Worm (Caenorhabditis elegans) whole organism, early embryonic: Measurements from ENCODE around the gene eri-5.

Experiments used
- B0310.2 ChIP-seq: sonication (generic microtip); optimal IDR thresholded peaks from 2 replicates; lab custom pipeline; 2016; ENCODE audit warnings: mild to moderate bottlenecking, missing genetic modification characterization, missing compliant biosample characterization
- F13C5.2 ChIP-seq: sonication (generic microtip); optimal IDR thresholded peaks from 2 replicates; lab custom pipeline; 2017; ENCODE audit warnings: mild to moderate bottlenecking, missing genetic modification characterization, inconsistent platforms, missing compliant biosample characterization
- aly-1 ChIP-seq: sonication (generic microtip); optimal IDR thresholded peaks from 2 replicates; lab custom pipeline; 2016; ENCODE audit warnings: missing genetic modification characterization, missing compliant biosample characterization
- ama-1 ChIP-seq: fragments of 150-350 bp; optimal IDR thresholded peaks from 2 replicates; lab custom pipeline; 2014
- ceh-13 ChIP-seq: fragments of 200-800 bp; sonication (Bioruptor generic); optimal IDR thresholded peaks from 2 replicates; lab custom pipeline; 2018; ENCODE audit warnings: mild to moderate bottlenecking, missing genetic modification characterization, missing compliant biosample characterization
- ceh-36 ChIP-seq: sonication (generic microtip); optimal IDR thresholded peaks from 2 replicates; lab custom pipeline; 2016; ENCODE audit warnings: missing genetic modification characterization, inconsistent platforms, missing compliant biosample characterization
- ets-7 ChIP-seq: sonication (generic microtip); optimal IDR thresholded peaks from 2 replicates; lab custom pipeline; 2016; ENCODE audit warnings: missing genotype, missing genetic modification characterization, missing compliant biosample characterization
- flt-1 ChIP-seq: fragments of 200-800 bp; sonication (Bioruptor generic); IDR thresholded peaks from 2 replicates; pipeline ENCODE4 v1.3.6; 2022; ENCODE audit warnings: missing genetic modification characterization, missing compliant biosample characterization
- hmbx-1 ChIP-seq: sonication (generic microtip); optimal IDR thresholded peaks from 2 replicates; lab custom pipeline; 2016; ENCODE audit warnings: mild to moderate bottlenecking, missing genetic modification characterization, missing compliant biosample characterization
- hmg-4 ChIP-seq: fragments of 200-800 bp; sonication (Bioruptor generic); optimal IDR thresholded peaks from 2 replicates; lab custom pipeline; 2018; ENCODE audit warnings: mild to moderate bottlenecking, missing genetic modification characterization, missing compliant biosample characterization
- hnd-1 ChIP-seq: sonication (generic microtip); optimal IDR thresholded peaks from 2 replicates; lab custom pipeline; 2016; ENCODE audit warnings: missing genetic modification characterization, missing compliant biosample characterization
- pes-1 ChIP-seq: fragments of 200-800 bp; sonication (Bioruptor generic); IDR thresholded peaks from 2 replicates; pipeline ENCODE4 v1.3.6; 2022; ENCODE audit warnings: missing genetic modification reagents, missing genetic modification characterization, missing compliant biosample characterization
- scrt-1 ChIP-seq: fragments of 200-800 bp; sonication (Bioruptor generic); IDR thresholded peaks from 2 replicates; pipeline ENCODE4 v1.3.6; 2022; ENCODE audit warnings: missing genetic modification characterization, missing compliant biosample characterization
- sea-1 ChIP-seq: fragments of 200-800 bp; sonication (Bioruptor generic); conservative IDR thresholded peaks from 2 replicates; pipeline ENCODE4 v1.3.6; 2022; ENCODE audit warnings: missing genetic modification characterization, missing compliant biosample characterization
- tbx-11 ChIP-seq: fragments of 200-800 bp; sonication (Bioruptor generic); IDR thresholded peaks from 2 replicates; pipeline ENCODE4 v1.3.6; 2022; ENCODE audit warnings: missing genetic modification characterization, missing compliant biosample characterization
- tbx-37 ChIP-seq: fragments of 200-800 bp; sonication (Bioruptor generic); conservative IDR thresholded peaks from 2 replicates; pipeline ENCODE4 v1.3.6; 2022; ENCODE audit warnings: missing genetic modification reagents, missing genetic modification characterization, missing compliant biosample characterization
- tra-4 ChIP-seq: sonication (generic microtip); optimal IDR thresholded peaks from 2 replicates; lab custom pipeline; 2017; ENCODE audit warnings: missing genetic modification characterization, missing compliant biosample characterization

The eri-5 gene

ce11 chrIV:2390251-2390672 is 359 bp upstream of the eri-5 start:
- no peak for TF ChIP-seq F13C5.2 (tag; lab: Kevin White, UChicago)
- TF ChIP-seq ceh-13 (GFP tag; lab: Kevin White, UChicago) = no peak
- TF ChIP-seq ets-7 (tag; lab: Kevin White, UChicago) = no peak
- TF ChIP-seq tra-4 (tag; lab: Kevin White, UChicago) = no peak
- no peak for TF ChIP-seq flt-1 (GFP tag; lab: Robert Waterston, UW)
- TF ChIP-seq sea-1 (GFP tag; lab: Robert Waterston, UW) = no peak
- no peak for TF ChIP-seq ama-1
- TF ChIP-seq tbx-37 (GFP tag; lab: Robert Waterston, UW) = no peak
- TF ChIP-seq B0310.2 (tag; lab: Kevin White, UChicago) = peak; percentile 15
- TF ChIP-seq pes-1 = 0 out of 2 replicates have a peak, but pooled peaks have one; percentile 22
- peak; percentile 14 for TF ChIP-seq hmbx-1
- no peak for TF ChIP-seq aly-1 (tag; lab: Kevin White, UChicago)

ce11 chrIV:2391809-2392208 is 1.2 kb downstream of the eri-5 start:
- TF ChIP-seq ets-7 (tag; lab: Kevin White, UChicago) (no peak), scrt-1 (GFP tag; lab: Robert Waterston, UW) (no peak), pes-1 (no peak), tbx-11 (GFP tag; lab: Robert Waterston, UW) (no peak), F13C5.2 (tag; lab: Kevin White, UChicago) (no peak), hmg-4 (GFP tag; lab: Kevin White, UChicago) (no peak), aly-1 (tag; lab: Kevin White, UChicago) (no peak), hnd-1 (tag; lab: Kevin White, UChicago) (no peak), B0310.2 (tag; lab: Kevin White, UChicago) (no peak), ama-1 (no peak), flt-1 (GFP tag; lab: Robert Waterston, UW) (no peak), ceh-13 (GFP tag; lab: Kevin White, UChicago) (no peak), tbx-37 (GFP tag; lab: Robert Waterston, UW) (no peak), hmbx-1 (no peak), tra-4 (tag; lab: Kevin White, UChicago) (no peak), ceh-36 (tag; lab: Kevin White, UChicago) (no peak), sea-1 (GFP tag; lab: Robert Waterston, UW) (no peak)

ce11 chrIV:2393023-2393422 is 2.4 kb downstream of the eri-5 start:
- no peak for TF ChIP-seq tbx-11 (GFP tag; lab: Robert Waterston, UW)
- no peak for TF ChIP-seq tbx-37 (GFP tag; lab: Robert Waterston, UW)
- TF ChIP-seq pes-1 = no peak

DNA sequence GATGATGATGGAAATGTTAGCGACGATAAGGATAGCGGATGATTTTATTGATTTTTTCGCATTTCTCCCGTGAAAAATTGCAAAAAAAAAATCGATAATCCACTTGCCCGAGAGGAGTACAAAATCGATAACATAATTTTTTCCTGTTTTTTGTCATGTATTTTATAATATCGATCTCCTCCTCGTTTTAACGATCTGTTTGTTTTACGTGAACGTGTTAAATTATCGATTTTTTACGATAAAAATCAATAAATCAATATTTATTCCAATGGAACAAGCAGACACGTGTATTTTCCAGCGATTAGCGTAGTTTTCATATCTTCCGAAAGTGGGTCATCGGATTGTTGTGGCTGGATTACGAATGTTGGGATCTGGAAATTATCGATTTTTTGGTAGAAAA is 5.4 kb downstream of the eri-5 start:
- no peak for TF ChIP-seq tbx-37 (GFP tag; lab: Robert Waterston, UW)
- TF ChIP-seq hnd-1 (tag; lab: Kevin White, UChicago) = no peak
- no peak for TF ChIP-seq ceh-13 (GFP tag; lab: Kevin White, UChicago)
- no peak for TF ChIP-seq ama-1
- no peak for TF ChIP-seq aly-1 (tag; lab: Kevin White, UChicago)

DNA sequence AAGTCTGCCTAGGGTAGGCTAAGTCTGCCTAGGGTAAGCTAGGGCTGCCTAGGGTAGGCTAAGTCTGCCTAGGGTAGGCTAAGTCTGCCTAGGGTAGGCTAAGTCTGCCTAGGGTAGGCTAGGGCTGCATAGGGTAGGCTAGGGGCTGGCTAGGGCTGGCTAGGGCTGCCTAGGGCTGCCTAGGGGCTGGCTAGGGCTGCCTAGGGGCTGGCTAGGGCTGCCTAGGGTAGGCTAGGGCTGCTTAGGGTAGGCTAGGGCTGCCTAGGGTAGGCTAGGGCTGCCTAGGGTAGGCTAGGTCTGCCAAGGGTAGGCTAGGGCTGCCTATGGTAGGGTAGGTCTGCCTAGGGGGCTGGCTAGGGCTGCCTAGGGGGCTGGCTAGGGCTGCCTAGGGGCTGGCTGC is 7.7 kb downstream of the eri-5 start:
- no peak for TF ChIP-seq flt-1 (GFP tag; lab: Robert Waterston, UW)
- no peak for TF ChIP-seq tbx-11 (GFP tag; lab: Robert Waterston, UW)
- TF ChIP-seq hmg-4 (GFP tag; lab: Kevin White, UChicago) = peak; percentile 30
- 0 out of 2 replicates have a peak, but pooled peaks have one; percentile 7 for TF ChIP-seq pes-1
- no peak for TF ChIP-seq tra-4 (tag; lab: Kevin White, UChicago)

ce11 chrIV:2399420-2399819 is 8.8 kb downstream of the eri-5 start, which contains the start of gene Y38F2AR.10:
TSS of gene Y38F2AR.10 (minus strand) at chrIV:2399520.
- no peak for TF ChIP-seq hmbx-1

DNA sequence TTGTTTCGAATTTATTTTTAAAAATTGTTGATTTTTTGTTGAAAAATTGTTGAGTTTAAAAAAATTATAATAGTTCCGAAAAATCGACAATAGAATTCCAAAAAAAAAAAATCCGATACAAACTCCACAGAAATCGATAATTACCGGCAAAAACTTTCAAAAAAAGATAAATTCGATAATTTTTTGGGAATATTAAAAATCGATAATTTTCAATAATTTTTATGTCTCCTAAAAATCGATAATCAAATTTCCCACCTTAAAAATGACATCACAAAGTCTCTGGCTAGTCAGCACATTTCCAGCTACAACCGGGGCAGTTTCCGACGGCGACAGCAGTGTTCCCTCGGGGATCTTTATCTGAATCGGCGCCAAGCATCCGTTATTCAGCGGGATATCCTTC is 10.0 kb downstream of the eri-5 start:
- TF ChIP-seq ceh-13 (GFP tag; lab: Kevin White, UChicago) = no peak
- no peak for TF ChIP-seq F13C5.2 (tag; lab: Kevin White, UChicago)
- TF ChIP-seq sea-1 (GFP tag; lab: Robert Waterston, UW) = no peak
- no peak for TF ChIP-seq hmbx-1
- TF ChIP-seq pes-1 = no peak
- no peak for TF ChIP-seq ets-7 (tag; lab: Kevin White, UChicago)
- TF ChIP-seq tra-4 (tag; lab: Kevin White, UChicago) = no peak
- no peak for TF ChIP-seq ceh-36 (tag; lab: Kevin White, UChicago)
- TF ChIP-seq hnd-1 (tag; lab: Kevin White, UChicago) = no peak
- TF ChIP-seq flt-1 (GFP tag; lab: Robert Waterston, UW) = no peak
- no peak for TF ChIP-seq tbx-11 (GFP tag; lab: Robert Waterston, UW)
- no peak for TF ChIP-seq tbx-37 (GFP tag; lab: Robert Waterston, UW)
- TF ChIP-seq scrt-1 (GFP tag; lab: Robert Waterston, UW) = no peak
- no peak for TF ChIP-seq B0310.2 (tag; lab: Kevin White, UChicago)
- no peak for TF ChIP-seq hmg-4 (GFP tag; lab: Kevin White, UChicago)
- TF ChIP-seq aly-1 (tag; lab: Kevin White, UChicago) = no peak

DNA sequence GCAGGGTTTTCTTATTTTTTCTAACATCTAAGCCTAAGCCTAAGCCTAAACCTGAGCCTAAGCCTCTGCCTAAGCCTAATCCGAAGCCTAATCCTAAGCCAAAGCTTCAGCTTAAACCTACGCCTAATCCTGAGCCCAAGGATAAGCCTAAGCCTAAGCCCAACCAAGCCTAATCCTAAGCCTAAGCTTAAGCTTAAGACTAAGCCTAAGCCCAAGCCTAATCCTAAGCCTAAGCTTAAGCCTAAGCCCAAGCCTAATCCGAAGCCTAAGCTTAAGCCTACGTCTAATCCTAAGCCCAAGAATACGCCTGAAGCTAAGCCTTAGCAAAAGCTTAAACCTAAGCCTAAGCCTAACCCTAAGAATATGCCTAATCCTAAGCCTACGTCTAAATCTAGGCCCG is 12.8 kb downstream of the eri-5 start:
- TF ChIP-seq flt-1 (GFP tag; lab: Robert Waterston, UW) (no peak), tbx-11 (GFP tag; lab: Robert Waterston, UW) (no peak), ets-7 (tag; lab: Kevin White, UChicago) (no peak), ama-1 (no peak), ceh-36 (tag; lab: Kevin White, UChicago) (peak; percentile 97), F13C5.2 (tag; lab: Kevin White, UChicago) (no peak), tra-4 (tag; lab: Kevin White, UChicago) (no peak), sea-1 (GFP tag; lab: Robert Waterston, UW) (no peak)
